Fruit fly (Drosophila melanogaster): ENCODE results near the gene CG3529.

DNA sequence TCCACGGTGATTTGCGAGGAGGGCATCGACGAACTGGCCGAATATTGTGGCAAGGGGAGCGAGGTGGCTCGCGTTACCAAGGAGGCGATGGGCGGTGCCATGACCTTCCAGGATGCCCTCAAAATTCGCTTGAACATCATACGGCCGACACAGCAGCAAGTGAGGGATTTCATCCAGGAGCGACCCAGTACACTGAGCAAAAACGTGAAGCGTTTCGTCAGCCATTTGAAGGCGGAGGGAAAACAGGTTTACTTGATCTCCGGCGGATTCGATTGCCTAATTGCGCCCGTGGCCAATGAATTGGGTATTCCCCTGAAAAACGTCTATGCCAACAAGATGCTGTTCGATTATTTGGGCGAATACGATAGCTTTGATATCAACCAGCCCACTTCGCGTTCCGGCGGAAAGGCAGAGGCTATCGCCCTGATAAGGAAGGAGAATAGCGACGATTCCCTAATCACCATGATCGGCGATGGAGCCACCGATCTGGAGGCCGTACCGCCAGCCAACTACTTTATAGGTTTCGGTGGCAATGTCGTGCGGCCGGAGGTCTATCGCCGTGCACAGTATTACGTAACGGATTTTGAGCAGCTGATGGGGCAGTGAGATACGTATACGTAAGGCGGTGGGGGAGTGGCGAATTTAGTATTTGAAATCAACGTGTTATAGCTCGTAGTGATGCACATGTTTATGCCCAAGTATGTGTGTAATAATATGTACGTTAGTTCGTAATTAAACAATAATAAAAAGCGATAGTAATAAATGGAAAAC, 22.7 kb upstream of the CG3529 start:
- TF ChIP-seq psq (optimal IDR thresholded peaks at IDR 0.05) = no peak
- no peak for TF ChIP-seq pan (optimal IDR thresholded peaks at IDR 0.05)
- no peak for TF ChIP-seq CG8478 (optimal IDR thresholded peaks at IDR 0.05)
- TF ChIP-seq EcR (GFP tag; optimal IDR thresholded peaks at IDR 0.05) = no peak
- TF ChIP-seq Dll (optimal IDR thresholded peaks at IDR 0.05) = no peak
